Worm (Caenorhabditis elegans) whole organism, mixed stage, embryonic: ENCODE data around the gene ZC190.10.

Experiments used
- ceh-39 ChIP-seq: fragments of 150-350 bp; optimal IDR thresholded peaks from 2 replicates; lab custom pipeline; 2014; ENCODE audit warnings: missing biosample characterization, missing genetic modification characterization
- lin-13 ChIP-seq: fragments of 150-350 bp; optimal IDR thresholded peaks from 2 replicates; lab custom pipeline; 2014; ENCODE audit warnings: missing biosample characterization, missing genetic modification characterization

DNA sequence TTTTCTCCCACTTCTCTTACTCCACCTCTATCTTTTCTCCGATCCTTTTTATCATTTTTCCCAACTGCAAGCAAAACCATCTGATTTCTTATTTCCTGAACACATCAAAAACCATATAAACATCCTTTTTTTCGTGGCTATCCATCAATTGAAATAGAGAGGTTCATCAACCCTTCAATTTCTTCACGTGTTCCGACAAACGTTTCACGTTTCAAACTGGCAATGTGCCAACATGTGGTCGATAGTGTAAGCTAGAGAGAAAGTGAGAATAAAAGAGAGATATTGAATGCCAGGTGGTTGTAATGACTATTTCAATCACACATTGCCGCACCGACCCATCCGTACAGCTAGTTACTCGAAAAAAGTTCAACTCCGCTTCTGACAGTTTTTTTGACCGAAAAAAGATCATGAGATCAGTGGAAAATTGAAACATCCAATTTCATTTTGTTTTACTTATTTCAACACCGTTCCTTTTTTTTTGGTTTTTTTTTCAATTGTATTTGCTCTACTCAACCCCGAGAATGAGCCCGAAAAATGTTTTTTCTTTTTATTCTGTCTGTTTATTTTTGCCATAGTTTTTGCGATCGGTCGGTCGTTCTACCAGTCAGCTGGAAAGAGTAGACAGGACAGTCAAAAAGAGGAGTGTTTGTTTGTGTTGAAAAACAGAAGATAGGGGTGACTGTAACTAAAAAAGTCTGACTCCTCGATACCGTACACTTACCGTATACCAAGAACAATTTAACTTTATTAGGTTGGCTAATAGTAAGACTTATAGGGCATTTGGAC is 37.3 kb downstream of the ZC190.10 start:
- no peak for TF ChIP-seq ceh-39
- TF ChIP-seq lin-13: no peak
